Worm (Caenorhabditis elegans) whole organism, L4 larva: Measurements from ENCODE around the gene str-83.

Experiments used
- ama-1 ChIP-seq: fragments of 150-350 bp; optimal IDR thresholded peaks from 2 replicates; lab custom pipeline; 2014; ENCODE audit warnings: inconsistent platforms, mixed read lengths
- fkh-10 ChIP-seq: fragments of 150-350 bp; optimal IDR thresholded peaks from 2 replicates; lab custom pipeline; 2014; ENCODE audit warnings: missing biosample characterization, missing genetic modification reagents, missing genetic modification characterization
- lin-39 ChIP-seq: fragments of 150-350 bp; optimal IDR thresholded peaks from 2 replicates; lab custom pipeline; 2014; ENCODE audit warnings: missing biosample characterization, missing genetic modification reagents, missing genetic modification characterization
- nhr-28 ChIP-seq: fragments of 150-350 bp; optimal IDR thresholded peaks from 2 replicates; lab custom pipeline; 2014; ENCODE audit warnings: missing biosample characterization, missing genetic modification characterization
- nhr-77 ChIP-seq: fragments of 150-350 bp; optimal IDR thresholded peaks from 2 replicates; lab custom pipeline; 2014; ENCODE audit warnings: missing biosample characterization, missing genetic modification characterization
- pha-4 ChIP-seq, 2 experiments: fragments of 150-350 bp in 1 of 2; fragments of 200-800 bp in 1 of 2; sonication (Bioruptor generic) in 1 of 2; IDR thresholded peaks in 1 of 2; optimal IDR thresholded peaks in 1 of 2; 2 replicates each; pipeline versions ENCODE4 v1.3.6 to Lab custom; 2014 to 2022; ENCODE audit warnings: missing genetic modification characterization in 2 of 2, missing genetic modification reagents in 2 of 2, missing biosample characterization in 1 of 2, missing compliant biosample characterization in 1 of 2
- snpc-4 ChIP-seq: fragments of 150-350 bp; optimal IDR thresholded peaks from 2 replicates; lab custom pipeline; 2014; ENCODE audit warnings: missing biosample characterization, missing genetic modification characterization
- tra-1 ChIP-seq: fragments of 200-800 bp; sonication (Bioruptor generic); IDR thresholded peaks from 2 replicates; pipeline ENCODE4 v1.3.6; 2022; ENCODE audit warnings: missing genetic modification reagents, missing genetic modification characterization, missing compliant biosample characterization
- unc-39 ChIP-seq: sonication (generic microtip); optimal IDR thresholded peaks from 2 replicates; lab custom pipeline; 2017; ENCODE audit warnings: missing biosample characterization, missing genetic modification characterization
- unc-62 ChIP-seq, 3 experiments: fragments of 150-350 bp in 1 of 3; sonication (generic microtip); optimal IDR thresholded peaks in 2 of 3; peaks in 1 of 3; 1 replicate in 1 of 3; 2 replicates in 2 of 3; lab custom pipeline; 2014 to 2017; ENCODE audit warnings: missing biosample characterization in 3 of 3, missing genetic modification characterization in 3 of 3, missing genetic modification reagents in 3 of 3, missing genotype in 1 of 3
- zfp-2 ChIP-seq: sonication (generic microtip); optimal IDR thresholded peaks from 2 replicates; lab custom pipeline; 2016; ENCODE audit warnings: mild to moderate bottlenecking, missing genetic modification characterization, missing compliant biosample characterization

DNA sequence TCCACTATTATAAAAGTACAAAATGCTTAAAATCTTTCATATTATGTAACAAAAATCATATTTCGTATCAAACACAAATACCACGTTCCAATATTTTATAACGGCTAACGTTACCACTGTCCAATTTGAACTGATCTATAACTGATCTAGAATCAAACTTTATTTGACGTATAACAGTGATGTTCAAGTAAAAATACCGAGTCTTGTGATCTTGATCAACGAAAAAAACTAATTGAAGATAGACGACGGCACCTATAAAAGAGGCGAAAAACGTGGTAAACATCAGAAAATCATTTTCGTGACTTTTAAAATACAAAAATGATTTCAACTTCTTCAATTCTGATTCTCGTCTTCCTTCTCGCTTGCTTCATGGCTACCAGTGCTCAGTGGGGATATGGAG, 10.6 kb downstream of the str-83 start, which contains the start of gene nlp-28:
- TF ChIP-seq ama-1 (lab: Kevin White, UChicago) = no peak
- TF ChIP-seq fkh-10 (GFP tag; lab: Kevin White, UChicago) = no peak
- TF ChIP-seq zfp-2 (tag; lab: Kevin White, UChicago) = no peak
- no peak for TF ChIP-seq unc-39 (tag; lab: Kevin White, UChicago)
- no peak for TF ChIP-seq nhr-28 (tag; lab: Kevin White, UChicago)
- TF ChIP-seq tra-1 (GFP tag; lab: Robert Waterston, UW) = no peak
- TF ChIP-seq nhr-77 (tag; lab: Kevin White, UChicago) = no peak
- TF ChIP-seq pha-4 (GFP tag; IDR thresholded peaks at IDR 0.05; lab: Robert Waterston, UW) = no peak
- TF ChIP-seq pha-4 (tag; optimal IDR thresholded peaks at IDR 0.05; lab: Kevin White, UChicago) = no peak
- no peak for TF ChIP-seq lin-39 (tag; lab: Kevin White, UChicago)
- TF ChIP-seq snpc-4 (tag; lab: Kevin White, UChicago) = no peak
- no peak for TF ChIP-seq unc-62 (GFP tag; optimal IDR thresholded peaks at IDR 0.05 in 1 of 2; lab: Kevin White, UChicago)
- no peak for TF ChIP-seq unc-62 (tag; optimal IDR thresholded peaks at IDR 0.05; lab: Kevin White, UChicago)
